Fruit fly (Drosophila melanogaster): ENCODE data around the gene UQCR-14.

- TF ChIP-seq CG12768 (GFP tag; optimal IDR thresholded peaks at IDR 0.05) (no peak), CG11617 (GFP tag; optimal IDR thresholded peaks at IDR 0.05) (no peak), tj (GFP tag; optimal IDR thresholded peaks at IDR 0.05) (no peak), toe (GFP tag; optimal IDR thresholded peaks at IDR 0.05) (no peak), kay (GFP tag; ENCODE audit: borderline replicate concordance) (no peak), CG7101 (tag; optimal IDR thresholded peaks at IDR 0.05) (no peak), CG1620 (GFP tag; optimal IDR thresholded peaks at IDR 0.05) (no peak), CG5204 (GFP tag; optimal IDR thresholded peaks at IDR 0.05) (no peak), CG7045 (GFP tag; optimal IDR thresholded peaks at IDR 0.05) (no peak)
Observed at dm6 chrX:16308310-16308918, 22.3 kb downstream of the UQCR-14 start, which contains the start of gene Had1.
